Fruit fly (Drosophila melanogaster) whole organism, prepupa: ENCODE results near the gene VhaM9.7-c.

Experiments
- CG10669 ChIP-seq: fragments of 200-800 bp; sonication (Bioruptor generic); optimal IDR thresholded peaks from 3 replicates; lab custom pipeline; 2018; ENCODE audit warnings: missing biosample characterization, mild to moderate bottlenecking, missing genetic modification characterization, moderate library complexity
- CG11902 ChIP-seq: fragments of 200-800 bp; sonication (Bioruptor generic); optimal IDR thresholded peaks from 3 replicates; lab custom pipeline; 2016; ENCODE audit warnings: missing biosample characterization, missing genetic modification characterization
- CG15336 ChIP-seq: fragments of 200-800 bp; sonication (Bioruptor generic); IDR thresholded peaks from 2 replicates; pipeline ENCODE4 v1.3.6; 2022; ENCODE audit warnings: missing biosample characterization, missing genetic modification characterization
- CG16779 ChIP-seq: fragments of 200-800 bp; sonication (Bioruptor generic); optimal IDR thresholded peaks from 3 replicates; lab custom pipeline; 2017; ENCODE audit warnings: missing biosample characterization, mild to moderate bottlenecking, missing genetic modification characterization
- CG32006 ChIP-seq: fragments of 200-800 bp; sonication (Bioruptor generic); optimal IDR thresholded peaks from 3 replicates; lab custom pipeline; 2017; ENCODE audit warnings: missing biosample characterization, mild to moderate bottlenecking, missing genetic modification characterization
- CG34406 ChIP-seq: fragments of 200-800 bp; sonication (Bioruptor generic); optimal IDR thresholded peaks from 3 replicates; lab custom pipeline; 2016; ENCODE audit warnings: missing biosample characterization, missing genetic modification characterization
- CG3919 ChIP-seq: fragments of 200-800 bp; sonication (Bioruptor generic); optimal IDR thresholded peaks from 3 replicates; lab custom pipeline; 2016; ENCODE audit warnings: missing biosample characterization, missing genetic modification characterization
- CG4318 ChIP-seq: fragments of 200-800 bp; sonication (Bioruptor generic); optimal IDR thresholded peaks from 3 replicates; lab custom pipeline; 2017; ENCODE audit warnings: missing biosample characterization, mild to moderate bottlenecking, missing genetic modification characterization
- CG6163 ChIP-seq: fragments of 200-800 bp; sonication (Bioruptor generic); IDR thresholded peaks from 3 replicates; pipeline ENCODE4 v1.3.6; 2022; ENCODE audit warnings: missing biosample characterization, missing genetic modification characterization
- CG6276 ChIP-seq: fragments of 200-800 bp; sonication (Bioruptor generic); optimal IDR thresholded peaks from 2 replicates; lab custom pipeline; 2017; ENCODE audit warnings: missing biosample characterization, mild to moderate bottlenecking, missing genetic modification characterization
- CG6808 ChIP-seq: fragments of 200-800 bp; sonication (Bioruptor generic); optimal IDR thresholded peaks from 3 replicates; lab custom pipeline; 2017; ENCODE audit warnings: missing biosample characterization, missing genetic modification characterization, mild to moderate bottlenecking, moderate library complexity, missing genetic modification reagents
- CG6854 ChIP-seq: fragments of 200-800 bp; sonication (Bioruptor generic); optimal IDR thresholded peaks from 2 replicates; lab custom pipeline; 2017; ENCODE audit warnings: missing biosample characterization, mild to moderate bottlenecking, missing genetic modification characterization
- CG8119 ChIP-seq: fragments of 200-800 bp; sonication (Bioruptor generic); IDR thresholded peaks from 3 replicates; pipeline ENCODE4 v1.3.6; 2022; ENCODE audit warnings: missing biosample characterization, missing genetic modification characterization
- CG8319 ChIP-seq: fragments of 200-800 bp; sonication (Bioruptor generic); optimal IDR thresholded peaks from 3 replicates; lab custom pipeline; 2016; ENCODE audit warnings: missing biosample characterization, missing genetic modification characterization
- Eip78C ChIP-seq: fragments of 200-800 bp; sonication (Bioruptor generic); peaks from one replicate; lab custom pipeline; 2016; ENCODE audit warnings: missing biosample characterization, missing genetic modification characterization
- Eip93F ChIP-seq: fragments of 200-800 bp; sonication (Bioruptor generic); optimal IDR thresholded peaks from 2 replicates; lab custom pipeline; 2016; ENCODE audit warnings: missing biosample characterization, mild to moderate bottlenecking, missing genetic modification characterization
- Ets21C ChIP-seq: fragments of 200-800 bp; sonication (Bioruptor generic); optimal IDR thresholded peaks from 3 replicates; lab custom pipeline; 2016; ENCODE audit warnings: missing biosample characterization, missing genetic modification characterization
- Ets96B ChIP-seq: fragments of 200-800 bp; optimal IDR thresholded peaks from 2 replicates; lab custom pipeline; 2019; ENCODE audit warnings: missing biosample characterization, mild to moderate bottlenecking, missing genetic modification characterization, moderate library complexity
- Hr39 ChIP-seq: fragments of 200-800 bp; sonication (Bioruptor generic); optimal IDR thresholded peaks from 2 replicates; lab custom pipeline; 2016; ENCODE audit warnings: missing biosample characterization, missing genetic modification characterization
- Hr4 ChIP-seq: fragments of 200-800 bp; sonication (Bioruptor generic); optimal IDR thresholded peaks from 3 replicates; lab custom pipeline; 2016; ENCODE audit warnings: missing biosample characterization, missing genetic modification characterization
- Lpt ChIP-seq: fragments of 200-800 bp; sonication (Bioruptor generic); optimal IDR thresholded peaks from 3 replicates; lab custom pipeline; 2016; ENCODE audit warnings: missing biosample characterization, missing genetic modification characterization
- OdsH ChIP-seq: fragments of 200-800 bp; sonication (Bioruptor generic); optimal IDR thresholded peaks from 3 replicates; lab custom pipeline; 2016; ENCODE audit warnings: missing biosample characterization, missing genetic modification characterization
- Sox102F ChIP-seq: fragments of 200-800 bp; sonication (Bioruptor generic); optimal IDR thresholded peaks from 2 replicates; lab custom pipeline; 2016; ENCODE audit warnings: missing biosample characterization, mild to moderate bottlenecking, missing genetic modification characterization
- Sox15 ChIP-seq: fragments of 200-800 bp; sonication (Bioruptor generic); optimal IDR thresholded peaks from 3 replicates; lab custom pipeline; 2016; ENCODE audit warnings: missing biosample characterization, missing genetic modification characterization
- cyc ChIP-seq: fragments of 200-800 bp; sonication (Bioruptor generic); optimal IDR thresholded peaks from 3 replicates; lab custom pipeline; 2016; ENCODE audit warnings: missing biosample characterization, missing genetic modification characterization
- eg ChIP-seq: fragments of 200-800 bp; sonication (Bioruptor generic); IDR thresholded peaks from 3 replicates; pipeline ENCODE4 v1.3.6; 2022; ENCODE audit warnings: missing biosample characterization, missing genetic modification characterization
- fd85E ChIP-seq: fragments of 200-800 bp; sonication (Bioruptor generic); optimal IDR thresholded peaks from 3 replicates; lab custom pipeline; 2016; ENCODE audit warnings: missing biosample characterization, missing genetic modification characterization
- net ChIP-seq: fragments of 200-800 bp; sonication (Bioruptor generic); optimal IDR thresholded peaks from 3 replicates; lab custom pipeline; 2016; ENCODE audit warnings: missing biosample characterization, missing genetic modification characterization
- vri ChIP-seq: fragments of 200-800 bp; sonication (Bioruptor generic); optimal IDR thresholded peaks from 3 replicates; lab custom pipeline; 2016; ENCODE audit warnings: missing biosample characterization, mild to moderate bottlenecking, missing genetic modification characterization

The VhaM9.7-c gene

DNA sequence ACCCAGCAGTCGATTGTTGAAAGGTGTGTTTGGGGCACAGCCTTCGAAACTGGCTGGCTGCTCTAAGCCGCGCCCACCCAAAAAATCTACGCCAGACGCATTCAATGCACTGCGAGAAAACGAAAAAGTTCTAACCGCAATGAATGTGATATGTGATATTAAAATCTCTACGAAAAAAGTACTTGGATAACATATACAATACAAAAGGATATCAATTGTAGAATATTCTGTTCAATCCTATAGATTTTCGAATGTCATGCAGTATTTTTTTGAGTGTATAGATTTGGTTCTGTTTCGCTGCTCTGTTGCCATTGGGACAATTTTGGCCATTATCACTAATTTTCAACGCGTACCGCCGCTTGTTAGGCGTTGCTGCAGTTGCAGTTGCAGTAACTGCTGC, 23.1 kb upstream of the VhaM9.7-c start (continued):
- no peak for TF ChIP-seq CG34406
- TF ChIP-seq Hr39: no peak
- no peak for TF ChIP-seq Ets21C (GFP tag; lab: Kevin White, UChicago)
- peak; percentile 41; the same call in 2 of the 3 replicates for TF ChIP-seq CG6163 (GFP tag; lab: Robert Waterston, UW)
- peak; percentile 40 for TF ChIP-seq CG6276 (GFP tag; lab: Kevin White, UChicago)
- no peak for TF ChIP-seq Eip78C (GFP tag; lab: Kevin White, UChicago)
- TF ChIP-seq OdsH (GFP tag; lab: Kevin White, UChicago): no peak
- peak; percentile 36 for TF ChIP-seq CG3919
- no peak for TF ChIP-seq cyc (GFP tag; lab: Kevin White, UChicago)
- no peak for TF ChIP-seq Lpt (GFP tag; lab: Kevin White, UChicago)
- no peak for TF ChIP-seq CG6808 (GFP tag; lab: Kevin White, UChicago)
- TF ChIP-seq Eip93F: no peak
- TF ChIP-seq CG10669 (GFP tag; lab: Kevin White, UChicago): no peak
- no peak for TF ChIP-seq Ets96B (tag; lab: Kevin White, UChicago)
- TF ChIP-seq CG11902: no peak

DNA sequence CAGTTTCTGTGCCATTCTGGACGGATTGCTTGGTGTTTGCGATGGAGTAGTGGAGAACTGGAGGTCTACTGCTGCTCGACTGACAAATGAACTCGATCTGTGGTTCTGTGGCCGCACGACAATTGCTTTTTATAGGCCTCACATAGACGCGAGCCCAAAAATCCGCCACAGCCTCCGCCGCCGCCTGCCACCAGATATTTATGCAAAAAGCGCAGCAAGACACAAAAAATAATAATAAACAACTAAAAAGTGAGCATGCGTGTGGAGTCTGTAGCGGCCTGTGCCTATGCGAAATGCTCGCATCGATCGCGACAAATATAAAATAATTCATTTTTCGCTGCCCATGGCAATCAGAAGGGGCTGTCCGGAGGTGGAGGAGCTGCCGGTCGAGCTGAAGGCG, 22.4 kb upstream of the VhaM9.7-c start, which contains the start of gene Cpr64Aa:
Gene Cpr64Aa, minus strand, starts transcription at position 101 of the 400 bp plus-strand sequence.
- TF ChIP-seq eg (0 out of 3 replicates have a peak, but pooled peaks have one; percentile 37), CG16779 (tag; lab: Kevin White, UChicago) (no peak), Ets96B (tag; lab: Kevin White, UChicago) (no peak)

DNA sequence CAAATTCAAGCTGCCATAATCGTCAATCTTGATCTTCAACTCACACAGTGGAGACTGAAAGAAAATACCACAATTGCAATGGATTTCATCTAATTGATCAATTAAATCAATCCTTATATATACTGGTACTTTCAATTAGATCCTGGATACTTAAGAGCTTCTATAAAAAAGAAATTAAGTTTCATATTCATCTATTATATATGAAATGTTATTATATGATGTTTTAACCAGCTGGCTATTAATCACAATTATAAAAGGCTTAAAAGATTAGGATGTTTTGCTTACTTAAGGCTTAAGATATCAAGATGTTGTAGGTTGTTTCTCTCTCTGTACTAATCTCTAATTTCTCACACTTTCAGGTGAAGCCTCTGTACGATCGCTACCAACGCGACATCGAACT, 18.2 kb upstream of the VhaM9.7-c start:
- peak; percentile 55 for TF ChIP-seq CG32006
- 0 out of 2 replicates have a peak, but pooled peaks have one; percentile 19 for TF ChIP-seq CG15336 (GFP tag; lab: Robert Waterston, UW)
- no peak for TF ChIP-seq Sox102F (GFP tag; lab: Kevin White, UChicago)
- no peak for TF ChIP-seq CG8319 (GFP tag; lab: Kevin White, UChicago)
- TF ChIP-seq Hr4 (GFP tag; lab: Kevin White, UChicago): peak; percentile 51
- TF ChIP-seq CG11902: no peak
- peak; percentile 15 for TF ChIP-seq CG4318 (GFP tag; lab: Kevin White, UChicago)
- peak; percentile 32; the same call in 1 of the 3 replicates for TF ChIP-seq CG8119 (GFP tag; lab: Robert Waterston, UW)
- no peak for TF ChIP-seq CG6854 (GFP tag; lab: Kevin White, UChicago)

DNA sequence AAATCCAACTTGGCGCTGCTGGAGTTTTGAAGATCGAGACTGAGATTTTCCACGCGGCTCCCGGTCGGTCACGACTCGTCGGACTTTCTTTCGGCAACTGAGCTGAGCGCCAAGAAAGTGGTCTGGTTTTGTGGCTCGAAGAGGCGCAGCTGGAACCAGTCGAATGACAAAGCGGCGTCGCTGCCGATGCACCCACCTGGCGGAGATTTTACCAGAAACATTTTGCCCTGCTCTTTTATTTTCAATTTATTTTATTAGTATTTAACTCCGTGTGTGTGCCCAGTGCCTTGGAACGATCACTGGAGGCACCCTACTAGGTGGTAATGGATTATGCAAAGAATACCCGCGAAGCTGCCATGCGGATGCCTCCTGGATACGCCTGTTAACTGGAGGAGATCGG, 17.6 kb upstream of the VhaM9.7-c start, which contains the start of gene CG15005:
Gene CG15005, minus strand, starts transcription at position 101 of the 400 bp plus-strand sequence.
- TF ChIP-seq CG6163 (GFP tag; lab: Robert Waterston, UW) (no peak), Lpt (GFP tag; lab: Kevin White, UChicago) (no peak), fd85E (GFP tag; lab: Kevin White, UChicago) (no peak), CG6854 (GFP tag; lab: Kevin White, UChicago) (no peak), Sox15 (no peak), net (GFP tag; lab: Kevin White, UChicago) (no peak)

DNA sequence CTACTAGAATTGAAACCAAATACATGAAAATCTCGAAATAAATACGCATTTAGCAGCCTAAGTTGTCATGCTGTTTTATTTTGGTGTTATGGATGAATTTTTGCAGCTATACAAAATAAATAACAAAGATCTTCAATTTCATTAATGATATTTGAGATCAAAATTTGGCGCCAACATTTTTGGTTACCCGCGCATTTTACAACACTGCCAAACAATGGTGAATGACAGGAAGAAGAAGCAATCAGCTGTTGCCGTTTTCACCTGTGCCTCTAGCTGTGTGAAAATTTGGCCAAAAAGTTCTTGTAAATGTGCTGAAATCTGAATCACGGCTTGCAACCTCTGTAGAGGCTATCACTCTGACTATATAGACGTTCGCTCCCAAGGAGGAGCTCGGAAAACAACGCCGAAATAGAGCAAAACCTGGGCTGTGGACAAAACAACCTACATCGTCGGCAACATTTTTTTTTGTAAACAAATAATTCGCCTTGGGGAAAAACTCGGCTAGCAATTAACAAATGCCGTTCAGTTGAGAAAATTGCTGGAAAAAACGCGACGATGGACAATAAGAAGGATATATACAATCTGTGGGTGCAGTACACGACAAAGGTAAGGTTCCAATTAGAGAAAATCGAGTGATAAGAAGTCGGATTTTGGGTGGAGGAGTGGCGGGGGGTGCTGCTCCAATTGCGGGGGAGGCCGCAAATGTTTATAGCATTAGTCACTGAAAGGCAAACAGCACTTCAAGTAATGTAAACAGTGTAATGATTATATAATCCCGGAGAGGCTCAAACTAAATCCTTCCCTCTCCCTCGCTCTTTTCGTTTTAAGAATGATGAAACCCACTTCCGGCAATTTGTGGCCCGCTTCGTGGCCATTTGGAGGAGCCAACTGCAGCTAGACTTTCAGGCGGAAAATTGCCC, 7.3 kb upstream of the VhaM9.7-c start, which contains the start of gene CG43367:
Gene CG43367, plus strand, starts transcription at position 264 of the 920 bp plus-strand sequence.
- TF ChIP-seq CG6163 (GFP tag; lab: Robert Waterston, UW) (no peak), vri (peak; percentile 71), CG8119 (GFP tag; lab: Robert Waterston, UW) (no peak)
- TF ChIP-seq, all 60 proteins: peak for 1
